Fruit fly (Drosophila melanogaster): ENCODE data around the gene cact.

cact gene

DNA sequence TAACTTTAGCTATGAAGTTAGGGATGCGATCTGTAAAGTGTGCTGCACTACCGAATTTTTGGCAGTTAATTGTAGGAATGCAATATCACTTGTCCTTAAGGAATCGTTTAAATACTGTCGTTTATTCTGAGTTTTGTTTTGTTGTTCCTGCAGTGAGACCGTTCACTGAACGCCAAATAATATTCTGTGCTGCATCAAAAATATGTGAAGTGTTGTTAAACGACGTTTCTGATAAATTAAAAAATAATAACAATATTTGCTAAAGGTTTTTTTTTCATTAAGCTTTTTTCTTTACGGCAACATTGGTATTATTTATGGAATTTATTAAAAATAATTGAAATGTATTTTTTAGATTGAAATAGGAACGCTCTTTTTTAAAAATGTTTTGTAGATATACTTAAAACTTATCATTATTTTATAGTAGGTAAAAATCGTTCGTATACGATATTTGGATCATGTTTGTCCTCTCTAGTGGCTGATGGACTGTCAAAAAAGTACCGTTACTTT, 23.2 kb downstream of the cact start, which contains the start of gene GMF (continued):
- TF ChIP-seq crp (GFP tag; optimal IDR thresholded peaks at IDR 0.05) (peak in 1 of 2 experiments; percentile 21), Hsf (GFP tag; optimal IDR thresholded peaks at IDR 0.05) (peak; percentile 25), az2 (GFP tag; optimal IDR thresholded peaks at IDR 0.05) (no peak), pros (GFP tag; optimal IDR thresholded peaks at IDR 0.05) (no peak), CG8290 (GFP tag; optimal IDR thresholded peaks at IDR 0.05) (peak; percentile 41), CG8290 (tag; optimal IDR thresholded peaks at IDR 0.05) (no peak), Ptx1 (GFP tag; IDR thresholded peaks at IDR 0.05) (0 out of 2 replicates have a peak, but pooled peaks have one; percentile 25), CG14710 (tag; optimal IDR thresholded peaks at IDR 0.05) (peak; percentile 86), CG4820 (GFP tag; optimal IDR thresholded peaks at IDR 0.05) (peak; percentile 21), CkIIα-i1 (GFP tag; IDR thresholded peaks at IDR 0.05) (no peak), bab2 (GFP tag; optimal IDR thresholded peaks at IDR 0.05) (no peak), chinmo (GFP tag; IDR thresholded peaks at IDR 0.05; ENCODE audit: partially characterized antibody) (no peak), CG9817 (tag; optimal IDR thresholded peaks at IDR 0.05) (peak; percentile 35), MTF-1 (GFP tag; optimal IDR thresholded peaks at IDR 0.05; ENCODE audit: borderline replicate concordance) (no peak), CG4707 (GFP tag; optimal IDR thresholded peaks at IDR 0.05) (no peak), CG3995 (GFP tag; optimal IDR thresholded peaks at IDR 0.05) (peak; percentile 53), ato (GFP tag; IDR thresholded peaks at IDR 0.05; ENCODE audit: partially characterized antibody) (no peak), fd96Cb (tag; optimal IDR thresholded peaks at IDR 0.05) (peak; percentile 33), CG6683 (GFP tag; optimal IDR thresholded peaks at IDR 0.05) (no peak), Fer3 (tag; optimal IDR thresholded peaks at IDR 0.05) (peak; percentile 20), HLH4C (GFP tag; IDR thresholded peaks at IDR 0.05; ENCODE audit: partially characterized antibody) (no peak), sc (optimal IDR thresholded peaks at IDR 0.05) (no peak), sc (GFP tag; optimal IDR thresholded peaks at IDR 0.05) (no peak), bcd (GFP tag; optimal IDR thresholded peaks at IDR 0.05) (no peak), CG11456 (GFP tag; IDR thresholded peaks at IDR 0.05) (no peak), Ada2b (GFP tag; IDR thresholded peaks at IDR 0.05) (no peak), CG13287 (GFP tag; IDR thresholded peaks at IDR 0.05; ENCODE audit: partially characterized antibody) (0 out of 2 replicates have a peak, but pooled peaks have one; percentile 25), CG33557 (GFP tag; optimal IDR thresholded peaks at IDR 0.05) (peak; percentile 37), CG13296 (GFP tag; optimal IDR thresholded peaks at IDR 0.05) (peak; percentile 22), CG12071 (GFP tag; optimal IDR thresholded peaks at IDR 0.05) (no peak), unpg (GFP tag; optimal IDR thresholded peaks at IDR 0.05) (peak; percentile 40), ham (GFP tag; IDR thresholded peaks at IDR 0.05) (no peak), CG18599 (GFP tag; optimal IDR thresholded peaks at IDR 0.05) (no peak), br (optimal IDR thresholded peaks at IDR 0.05) (no peak), pan (optimal IDR thresholded peaks at IDR 0.05) (no peak), pan (GFP tag; optimal IDR thresholded peaks at IDR 0.05 in 1 of 2, IDR thresholded peaks at IDR 0.05 in 1 of 2) (peak in 1 of 2 experiments; percentile 27), CG14667 (GFP tag; IDR thresholded peaks at IDR 0.05) (no peak), CG7745 (tag; optimal IDR thresholded peaks at IDR 0.05) (no peak), CG17359 (tag; optimal IDR thresholded peaks at IDR 0.05) (peak; percentile 14), gcm2 (GFP tag; optimal IDR thresholded peaks at IDR 0.05) (no peak), CG4854 (GFP tag; optimal IDR thresholded peaks at IDR 0.05) (no peak), CG10147 (GFP tag; optimal IDR thresholded peaks at IDR 0.05) (peak; percentile 48), CG12391 (tag; optimal IDR thresholded peaks at IDR 0.05) (peak; percentile 78), Hr3 (GFP tag; optimal IDR thresholded peaks at IDR 0.05) (peak; percentile 37), Atf6 (GFP tag; IDR thresholded peaks at IDR 0.05) (no peak), Opbp (GFP tag; IDR thresholded peaks at IDR 0.05; ENCODE audit: partially characterized antibody) (no peak), tna (GFP tag; IDR thresholded peaks at IDR 0.05; ENCODE audit: partially characterized antibody) (no peak), CG13123 (GFP tag; optimal IDR thresholded peaks at IDR 0.05) (peak; percentile 5), Asciz (GFP tag; optimal IDR thresholded peaks at IDR 0.05) (peak; percentile 26), bigmax (GFP tag; optimal IDR thresholded peaks at IDR 0.05) (no peak)

Measured in whole organism, embryonic.